Fruit fly (Drosophila melanogaster) whole organism, adult: ENCODE data around the gene Vml.

ENCODE experiments used
- CG12768 ChIP-seq: fragments of 200-800 bp; sonication (Bioruptor generic); optimal IDR thresholded peaks from 2 replicates; lab custom pipeline; 2017; ENCODE audit warnings: missing biosample characterization, missing genetic modification characterization, mild to moderate bottlenecking, moderate library complexity, missing genetic modification reagents
- CG1620 ChIP-seq: fragments of 200-800 bp; sonication (Bioruptor generic); optimal IDR thresholded peaks from 2 replicates; lab custom pipeline; 2016; ENCODE audit warnings: missing biosample characterization, missing genetic modification characterization
- CG5204 ChIP-seq: fragments of 200-800 bp; sonication (Bioruptor generic); optimal IDR thresholded peaks from 2 replicates; lab custom pipeline; 2016; ENCODE audit warnings: missing biosample characterization, missing genetic modification characterization
- CG7045 ChIP-seq: fragments of 200-800 bp; sonication (Bioruptor generic); optimal IDR thresholded peaks from 2 replicates; lab custom pipeline; 2017; ENCODE audit warnings: missing biosample characterization, mild to moderate bottlenecking, missing genetic modification characterization
- CG7101 ChIP-seq: fragments of 200-800 bp; sonication (Bioruptor generic); optimal IDR thresholded peaks from 2 replicates; lab custom pipeline; 2018; ENCODE audit warnings: missing biosample characterization, mild to moderate bottlenecking, missing genetic modification characterization, moderate library complexity
- Hr96 ChIP-seq: fragments of 200-800 bp; sonication (Bioruptor generic); optimal IDR thresholded peaks from 2 replicates; lab custom pipeline; 2016; ENCODE audit warnings: missing biosample characterization, missing genetic modification characterization
- Mnt ChIP-seq: fragments of 200-800 bp; sonication (Bioruptor generic); optimal IDR thresholded peaks from 2 replicates; lab custom pipeline; 2016; ENCODE audit warnings: missing biosample characterization, mild to moderate bottlenecking, missing genetic modification characterization
- bab1 ChIP-seq: fragments of 200-800 bp; sonication (Bioruptor generic); optimal IDR thresholded peaks from 3 replicates; lab custom pipeline; 2019; ENCODE audit warnings: missing biosample characterization, mild to moderate bottlenecking, missing genetic modification characterization, moderate library complexity
- cic ChIP-seq: fragments of 200-800 bp; sonication (Bioruptor generic); optimal IDR thresholded peaks from 2 replicates; lab custom pipeline; 2017; ENCODE audit warnings: missing biosample characterization, mild to moderate bottlenecking, missing genetic modification characterization, moderate library complexity
- cnc ChIP-seq, 2 experiments: fragments of >200 bp; optimal IDR thresholded peaks; 2 replicates each; lab custom pipeline; 2017
- ovo ChIP-seq: fragments of 200-800 bp; sonication (Bioruptor generic); optimal IDR thresholded peaks from 2 replicates; lab custom pipeline; 2016; ENCODE audit warnings: missing biosample characterization, missing genetic modification characterization
- pad ChIP-seq: fragments of 200-800 bp; sonication (Bioruptor generic); optimal IDR thresholded peaks from 3 replicates; lab custom pipeline; 2017; ENCODE audit warnings: missing biosample characterization, missing genetic modification characterization, mild to moderate bottlenecking, moderate library complexity, missing genetic modification reagents
- tj ChIP-seq: fragments of 200-800 bp; sonication (Bioruptor generic); optimal IDR thresholded peaks from 3 replicates; lab custom pipeline; 2017; ENCODE audit warnings: missing biosample characterization, mild to moderate bottlenecking, missing genetic modification characterization, moderate library complexity
- toe ChIP-seq: fragments of 200-800 bp; sonication (Bioruptor generic); optimal IDR thresholded peaks from 2 replicates; lab custom pipeline; 2016; ENCODE audit warnings: missing biosample characterization, missing genetic modification characterization

dm6 chrX:2289134-2289533 is 13.5 kb downstream of the Vml start:
- TF ChIP-seq cic (GFP tag; lab: Kevin White, UChicago) = no peak
- no peak for TF ChIP-seq CG1620
- TF ChIP-seq CG5204 (GFP tag; lab: Kevin White, UChicago) = no peak
- peak; percentile 22 for TF ChIP-seq tj (GFP tag; lab: Kevin White, UChicago)
- TF ChIP-seq Hr96 = no peak
- TF ChIP-seq CG7101 (tag; lab: Kevin White, UChicago) = no peak
- TF ChIP-seq bab1 (GFP tag; lab: Kevin White, UChicago) = peak; percentile 23
- TF ChIP-seq ovo = no peak
- no peak for TF ChIP-seq cnc (optimal IDR thresholded peaks at IDR 0.05; lab: Kevin White, UChicago)
- no peak for TF ChIP-seq pad (GFP tag; lab: Kevin White, UChicago)
- TF ChIP-seq CG12768 = no peak
- no peak for TF ChIP-seq Mnt (GFP tag; lab: Kevin White, UChicago)
- TF ChIP-seq toe (GFP tag; lab: Kevin White, UChicago) = no peak
- TF ChIP-seq CG7045 = no peak
